Worm (Caenorhabditis elegans) whole organism, mixed stage, embryonic: Measurements from ENCODE around the gene dec-7.

ENCODE experiments used
- M03D4.4 ChIP-seq: sonication (generic microtip); optimal IDR thresholded peaks from 2 replicates; lab custom pipeline; 2017; ENCODE audit warnings: mild to moderate bottlenecking, missing genetic modification characterization, missing compliant biosample characterization
- ces-1 ChIP-seq: fragments of 150-350 bp; optimal IDR thresholded peaks from 2 replicates; lab custom pipeline; 2014; ENCODE audit warnings: missing biosample characterization, missing genetic modification reagents, missing genetic modification characterization
- nhr-12 ChIP-seq: fragments of 150-350 bp; optimal IDR thresholded peaks from 2 replicates; lab custom pipeline; 2014; ENCODE audit warnings: missing biosample characterization, missing genetic modification characterization
- nhr-237 ChIP-seq: fragments of 150-350 bp; optimal IDR thresholded peaks from 2 replicates; lab custom pipeline; 2014; ENCODE audit warnings: missing biosample characterization, missing genetic modification characterization
- snpc-4 ChIP-seq: fragments of 150-350 bp; optimal IDR thresholded peaks from 2 replicates; lab custom pipeline; 2014; ENCODE audit warnings: missing biosample characterization, missing genetic modification characterization
- unc-120 ChIP-seq: sonication (generic microtip); optimal IDR thresholded peaks from 2 replicates; lab custom pipeline; 2017; ENCODE audit warnings: missing genetic modification characterization, missing compliant biosample characterization; ENCODE audit not compliant: poor library complexity, severe bottlenecking
- unc-39 ChIP-seq: fragments of 150-350 bp; optimal IDR thresholded peaks from 2 replicates; lab custom pipeline; 2014; ENCODE audit warnings: missing biosample characterization, missing genetic modification characterization
- unc-62 ChIP-seq: fragments of 150-350 bp; optimal IDR thresholded peaks from 2 replicates; lab custom pipeline; 2014; ENCODE audit warnings: missing biosample characterization, missing genetic modification reagents, missing genetic modification characterization
- ztf-11 ChIP-seq: fragments of 150-350 bp; optimal IDR thresholded peaks from 2 replicates; lab custom pipeline; 2014; ENCODE audit warnings: missing biosample characterization, missing genetic modification characterization

DNA sequence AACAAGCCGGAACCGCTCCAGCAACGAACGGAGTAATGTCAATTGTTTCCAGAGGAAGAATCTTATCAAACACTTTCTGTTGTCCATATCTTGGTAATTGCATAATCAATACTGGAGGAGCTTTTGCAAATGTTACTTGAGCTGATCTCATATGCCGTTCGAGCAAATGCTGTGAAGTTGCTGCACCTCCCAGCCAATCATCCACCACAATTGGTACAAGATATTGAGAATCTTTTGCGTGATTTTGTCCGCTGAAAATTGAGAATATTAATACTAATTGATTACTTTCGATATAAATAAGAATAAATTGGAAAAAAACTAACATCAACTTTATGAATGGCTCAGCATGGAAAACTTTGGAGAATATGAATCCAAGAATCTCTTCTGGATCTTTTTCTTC is 32.5 kb upstream of the dec-7 start:
- TF ChIP-seq unc-39 (tag; lab: Kevin White, UChicago) (no peak), nhr-12 (no peak), ces-1 (GFP tag; lab: Kevin White, UChicago) (no peak), M03D4.4 (tag; lab: Kevin White, UChicago) (no peak), unc-62 (GFP tag; lab: Kevin White, UChicago) (no peak), unc-120 (tag; lab: Kevin White, UChicago) (no peak), snpc-4 (tag; lab: Kevin White, UChicago) (no peak), nhr-237 (tag; lab: Kevin White, UChicago) (no peak), ztf-11 (no peak)
